Worm (Caenorhabditis elegans): ENCODE measurements around the gene str-74.

Gene str-74

DNA sequence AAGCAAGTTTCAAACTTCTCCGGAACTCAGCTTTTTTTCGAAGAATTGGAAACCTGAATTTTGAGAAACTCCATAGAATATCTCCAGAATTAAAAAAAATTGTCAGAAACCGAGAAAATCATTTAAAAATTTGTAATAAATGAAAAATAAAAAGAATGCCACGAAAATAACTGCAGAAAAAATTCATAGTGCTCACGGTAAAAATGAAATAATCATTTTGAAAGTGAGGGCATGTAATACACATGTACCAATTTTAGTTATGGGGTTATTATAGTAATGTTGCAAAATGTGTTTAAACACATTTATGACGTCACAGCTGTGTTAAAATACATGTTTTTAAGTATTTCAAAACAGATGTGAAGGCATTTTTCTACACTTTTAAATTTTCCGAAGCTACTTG is 24.0 kb downstream of the str-74 start:
- TF ChIP-seq dpl-1 (GFP tag; optimal IDR thresholded peaks at IDR 0.05) (no peak), efl-1 (optimal IDR thresholded peaks at IDR 0.05) (no peak), efl-1 (GFP tag; optimal IDR thresholded peaks at IDR 0.05 in 1 of 2) (no peak), xbp-1 (tag; optimal IDR thresholded peaks at IDR 0.05) (no peak), dsc-1 (tag; optimal IDR thresholded peaks at IDR 0.05) (peak; percentile 21), efl-3 (GFP tag; optimal IDR thresholded peaks at IDR 0.05) (no peak), isw-1 (GFP tag; IDR thresholded peaks at IDR 0.05) (no peak), hlh-17 (GFP tag; optimal IDR thresholded peaks at IDR 0.05; ENCODE audit: borderline replicate concordance) (no peak), pax-3 (tag; optimal IDR thresholded peaks at IDR 0.05) (no peak), ztf-4 (tag; optimal IDR thresholded peaks at IDR 0.05) (peak; percentile 52), sup-37 (GFP tag; optimal IDR thresholded peaks at IDR 0.05) (no peak), elt-2 (tag; optimal IDR thresholded peaks at IDR 0.05) (peak; percentile 15), nhr-85 (tag) (no peak), egl-27 (tag; optimal IDR thresholded peaks at IDR 0.05) (no peak), ceh-63 (GFP tag; optimal IDR thresholded peaks at IDR 0.05) (no peak), ama-1 (optimal IDR thresholded peaks at IDR 0.05) (peak; percentile 12), unc-62 (GFP tag; optimal IDR thresholded peaks at IDR 0.05) (no peak), pag-3 (tag; optimal IDR thresholded peaks at IDR 0.05; ENCODE audit: borderline replicate concordance, insufficient read depth) (no peak), fkh-8 (tag; optimal IDR thresholded peaks at IDR 0.05) (no peak), nhr-19 (GFP tag; conservative IDR thresholded peaks at IDR 0.05) (no peak), C04F5.9 (tag; optimal IDR thresholded peaks at IDR 0.05) (no peak), lsy-2 (tag; optimal IDR thresholded peaks at IDR 0.05) (no peak), lin-15B (tag; optimal IDR thresholded peaks at IDR 0.05) (no peak), ceh-8 (GFP tag; optimal IDR thresholded peaks at IDR 0.05) (no peak), aha-1 (tag; optimal IDR thresholded peaks at IDR 0.05) (no peak), unc-86 (tag; optimal IDR thresholded peaks at IDR 0.05) (no peak), nhr-77 (tag; optimal IDR thresholded peaks at IDR 0.05) (no peak), Y116A8C.19 (tag; optimal IDR thresholded peaks at IDR 0.05; ENCODE audit: borderline replicate concordance) (no peak), lin-13 (GFP tag; optimal IDR thresholded peaks at IDR 0.05) (no peak), nhr-47 (tag; optimal IDR thresholded peaks at IDR 0.05) (no peak), hpl-2 (GFP tag; optimal IDR thresholded peaks at IDR 0.05) (no peak)

DNA sequence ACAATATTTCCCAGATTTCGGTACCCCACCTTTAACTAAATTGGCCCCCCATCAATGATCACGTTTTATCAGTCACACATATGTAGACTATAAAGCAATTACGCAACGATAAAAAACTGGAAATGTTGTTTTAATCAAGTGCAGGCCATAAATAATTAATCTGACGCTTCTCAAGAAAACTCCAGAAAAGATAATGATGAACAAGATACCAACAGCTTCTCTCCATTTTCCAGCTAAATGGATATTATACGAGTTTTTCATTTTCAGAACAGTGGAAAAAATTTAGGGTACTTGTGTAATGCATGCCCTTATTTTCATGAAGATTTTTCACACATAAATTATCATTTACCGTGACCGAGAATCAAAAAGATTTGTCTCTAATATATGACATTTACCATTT is 24.5 kb downstream of the str-74 start:
- TF ChIP-seq efl-1 (optimal IDR thresholded peaks at IDR 0.05): no peak
- peak in 1 of 2 experiments; percentile 61 for TF ChIP-seq efl-1 (GFP tag; optimal IDR thresholded peaks at IDR 0.05 in 1 of 2)
- TF ChIP-seq nhr-20 (tag; optimal IDR thresholded peaks at IDR 0.05): peak; percentile 8
- no peak for TF ChIP-seq ceh-88 (GFP tag; IDR thresholded peaks at IDR 0.05)
- no peak for TF ChIP-seq zip-4 (GFP tag; optimal IDR thresholded peaks at IDR 0.05)
- TF ChIP-seq zag-1 (tag; optimal IDR thresholded peaks at IDR 0.05): no peak
- TF ChIP-seq snu-23 (GFP tag; optimal IDR thresholded peaks at IDR 0.05): no peak
- no peak for TF ChIP-seq unc-98 (GFP tag; IDR thresholded peaks at IDR 0.05)
- TF ChIP-seq nhr-71 (tag; optimal IDR thresholded peaks at IDR 0.05): peak; percentile 8
- TF ChIP-seq jun-1 (tag; optimal IDR thresholded peaks at IDR 0.05): no peak
- no peak for TF ChIP-seq ceh-8 (GFP tag; optimal IDR thresholded peaks at IDR 0.05)
- TF ChIP-seq lin-35 (GFP tag; optimal IDR thresholded peaks at IDR 0.05): peak in 1 of 2 experiments; percentile 31
- TF ChIP-seq elt-2 (tag; optimal IDR thresholded peaks at IDR 0.05): peak; percentile 55
- TF ChIP-seq nhr-76 (tag; optimal IDR thresholded peaks at IDR 0.05): no peak

DNA sequence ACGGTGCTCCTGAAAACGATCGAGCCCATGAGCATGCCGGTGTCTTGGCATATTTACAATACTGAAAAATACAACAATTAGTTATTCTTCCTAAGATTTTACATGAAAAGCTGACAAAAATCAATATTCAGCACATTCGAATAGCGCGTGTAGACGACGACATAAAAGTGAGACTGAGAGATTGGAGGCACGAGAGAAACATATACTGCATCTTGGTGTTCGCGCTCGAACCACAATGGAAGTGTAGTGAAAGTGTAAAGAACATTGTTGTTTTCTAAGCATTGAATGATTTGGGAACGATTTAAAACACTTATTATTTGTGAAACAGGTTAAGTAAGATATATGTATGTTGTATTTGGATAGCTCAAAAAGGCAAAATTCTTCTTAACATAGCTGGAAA is 25.4 kb downstream of the str-74 start, which contains the start of gene F44A6.4:
TSS of gene F44A6.4 (minus strand) at position 67 of the 400 bp plus-strand sequence.
- TF ChIP-seq blmp-1 (tag; optimal IDR thresholded peaks at IDR 0.05): peak; percentile 81
- no peak for TF ChIP-seq efl-1 (optimal IDR thresholded peaks at IDR 0.05)
- TF ChIP-seq efl-1 (GFP tag; optimal IDR thresholded peaks at IDR 0.05 in 1 of 2): peak in 1 of 2 experiments; percentile 45
- TF ChIP-seq rnt-1 (tag; optimal IDR thresholded peaks at IDR 0.05): no peak
